Worm (Caenorhabditis elegans): ENCODE data around the gene EEED8.3.

Gene EEED8.3

DNA sequence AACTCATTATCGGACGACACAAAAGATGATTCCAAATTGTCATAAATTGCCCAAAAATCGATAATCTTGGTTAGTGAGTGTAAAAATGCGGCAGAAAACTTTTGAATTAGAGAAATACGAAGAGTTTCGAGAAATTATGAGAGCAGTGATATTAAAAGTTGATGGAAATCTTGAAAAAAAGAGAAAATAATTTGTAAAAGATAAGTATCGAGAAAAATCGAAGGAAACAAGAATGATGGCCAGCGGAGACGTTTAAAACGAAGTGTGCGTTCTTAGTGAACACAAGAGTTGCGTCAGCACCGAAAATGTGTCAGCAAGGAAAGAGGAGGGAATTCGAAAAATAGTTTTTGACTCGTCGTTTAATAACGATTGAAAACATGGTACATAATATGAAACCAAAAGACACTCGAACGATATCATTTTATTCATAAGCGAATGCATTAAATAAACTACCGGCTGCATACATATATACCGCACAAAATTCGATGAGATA, 24.2 kb upstream of the EEED8.3 start, which contains the start of gene ndx-6 (continued):
- TF ChIP-seq snu-23 (GFP tag; optimal IDR thresholded peaks at IDR 0.05) (peak; percentile 93), hlh-4 (tag; optimal IDR thresholded peaks at IDR 0.05) (no peak), Y116A8C.19 (tag; optimal IDR thresholded peaks at IDR 0.05; ENCODE audit: borderline replicate concordance) (no peak), nhr-20 (tag; optimal IDR thresholded peaks at IDR 0.05) (peak; percentile 91), unc-130 (tag; optimal IDR thresholded peaks at IDR 0.05) (peak; percentile 83), efl-3 (GFP tag; optimal IDR thresholded peaks at IDR 0.05) (no peak), lin-13 (GFP tag; optimal IDR thresholded peaks at IDR 0.05) (peak; percentile 77), ama-1 (optimal IDR thresholded peaks at IDR 0.05) (peak; percentile 75), isw-1 (GFP tag; IDR thresholded peaks at IDR 0.05) (peak; percentile 74), fkh-8 (tag; optimal IDR thresholded peaks at IDR 0.05) (peak; percentile 80), zag-1 (tag; optimal IDR thresholded peaks at IDR 0.05) (no peak), nhr-71 (tag; optimal IDR thresholded peaks at IDR 0.05) (peak; percentile 90), ceh-8 (GFP tag; optimal IDR thresholded peaks at IDR 0.05) (no peak), nhr-237 (tag; optimal IDR thresholded peaks at IDR 0.05) (no peak), egl-13 (tag; optimal IDR thresholded peaks at IDR 0.05) (peak; percentile 64), ets-5 (GFP tag; IDR thresholded peaks at IDR 0.05) (no peak), lin-35 (GFP tag; optimal IDR thresholded peaks at IDR 0.05) (peak; percentile 99 to 100), tlp-1 (tag; optimal IDR thresholded peaks at IDR 0.05) (no peak), nhr-85 (tag) (peak; percentile 93), C16A3.4 (tag; optimal IDR thresholded peaks at IDR 0.05) (peak; percentile 90), hlh-17 (GFP tag; optimal IDR thresholded peaks at IDR 0.05; ENCODE audit: borderline replicate concordance) (no peak), ztf-11 (tag; optimal IDR thresholded peaks at IDR 0.05) (peak in 1 of 2 experiments; percentile 27), dsc-1 (tag; optimal IDR thresholded peaks at IDR 0.05) (peak; percentile 88), snpc-4 (tag; optimal IDR thresholded peaks at IDR 0.05) (peak; percentile 78), egl-27 (tag; optimal IDR thresholded peaks at IDR 0.05) (no peak), nhr-12 (tag; optimal IDR thresholded peaks at IDR 0.05) (no peak), mab-9 (GFP tag; IDR thresholded peaks at IDR 0.05) (peak; percentile 39; the same call in 1 of the 2 replicates), fkh-10 (GFP tag; optimal IDR thresholded peaks at IDR 0.05) (peak; percentile 46), ztf-4 (tag; optimal IDR thresholded peaks at IDR 0.05) (peak; percentile 76), vab-15 (tag; optimal IDR thresholded peaks at IDR 0.05) (no peak), sptf-1 (tag; optimal IDR thresholded peaks at IDR 0.05) (no peak), aly-2 (tag; optimal IDR thresholded peaks at IDR 0.05) (peak; percentile 82)

DNA sequence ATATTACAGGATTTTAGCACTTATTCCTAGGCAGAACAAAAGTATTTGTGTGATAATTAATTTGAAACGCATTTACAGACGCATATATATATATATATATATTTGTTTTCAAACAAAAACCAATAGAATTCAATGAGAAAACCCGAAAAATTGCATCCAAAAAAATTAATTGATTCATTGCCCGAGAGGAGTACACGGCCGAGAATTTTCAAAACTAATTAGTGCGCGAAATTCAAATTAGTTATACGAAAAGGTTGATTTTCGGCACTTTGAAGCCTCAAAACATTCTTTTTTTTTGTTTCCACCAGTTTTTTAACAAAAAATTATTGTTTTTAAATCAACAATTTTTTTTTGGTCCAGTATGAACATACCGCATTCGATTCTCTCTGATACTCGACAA, 22.6 kb upstream of the EEED8.3 start:
- TF ChIP-seq grh-1 (GFP tag; IDR thresholded peaks at IDR 0.05) (no peak), sup-37 (GFP tag; optimal IDR thresholded peaks at IDR 0.05) (no peak), zag-1 (tag; optimal IDR thresholded peaks at IDR 0.05) (no peak), tlp-1 (tag; optimal IDR thresholded peaks at IDR 0.05) (no peak), lir-3 (tag; optimal IDR thresholded peaks at IDR 0.05; ENCODE audit: poor library complexity) (no peak), isw-1 (GFP tag; IDR thresholded peaks at IDR 0.05) (no peak), unc-130 (tag; optimal IDR thresholded peaks at IDR 0.05) (no peak), mep-1 (tag; optimal IDR thresholded peaks at IDR 0.05) (no peak), jun-1 (tag; optimal IDR thresholded peaks at IDR 0.05) (no peak), nhr-71 (tag; optimal IDR thresholded peaks at IDR 0.05) (no peak), elt-3 (tag; optimal IDR thresholded peaks at IDR 0.05) (no peak), nhr-76 (tag; optimal IDR thresholded peaks at IDR 0.05) (no peak), ets-5 (GFP tag; IDR thresholded peaks at IDR 0.05) (no peak), Y116A8C.19 (tag; optimal IDR thresholded peaks at IDR 0.05; ENCODE audit: borderline replicate concordance) (no peak), efl-1 (optimal IDR thresholded peaks at IDR 0.05) (peak; percentile 28 to 45), efl-1 (GFP tag; optimal IDR thresholded peaks at IDR 0.05 in 1 of 2) (peak; percentile 46 to 89), fkh-8 (tag; optimal IDR thresholded peaks at IDR 0.05) (no peak), dpl-1 (GFP tag; optimal IDR thresholded peaks at IDR 0.05) (peak in 2 of 3 experiments; percentile 13 to 48), lin-35 (GFP tag; optimal IDR thresholded peaks at IDR 0.05) (peak in 1 of 2 experiments; percentile 3), lin-15B (tag; optimal IDR thresholded peaks at IDR 0.05) (no peak), swsn-7 (tag; optimal IDR thresholded peaks at IDR 0.05) (no peak), fos-1 (tag; optimal IDR thresholded peaks at IDR 0.05) (no peak), lsy-2 (tag; optimal IDR thresholded peaks at IDR 0.05) (no peak), C16A3.4 (tag; optimal IDR thresholded peaks at IDR 0.05) (no peak), pqm-1 (tag; optimal IDR thresholded peaks at IDR 0.05) (no peak)

Measured in whole organism, L1 larva.